Fruit fly (Drosophila melanogaster): ENCODE data around the gene CG13926.
A peak's percentile ranks its signal among the peaks of the same experiment; 100 is the strongest.

CG13926 gene

DNA sequence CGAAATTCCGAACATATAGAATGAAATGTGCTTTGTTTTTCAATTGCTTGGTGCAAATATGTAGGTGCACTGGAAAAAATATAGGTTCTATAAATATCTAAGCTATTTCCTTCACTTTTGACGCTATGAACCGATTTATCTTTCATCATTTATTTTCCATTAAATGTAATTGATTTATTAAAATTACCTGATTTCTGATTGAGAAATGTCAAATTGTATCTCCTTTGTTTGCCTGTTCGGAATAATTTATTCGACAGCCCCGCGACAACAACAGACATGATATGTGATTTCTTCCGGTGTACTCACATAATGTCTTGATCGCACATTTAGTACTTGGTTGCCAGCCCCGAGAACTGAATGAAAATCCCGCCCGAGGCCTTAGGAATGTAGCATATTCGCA, 8.3 kb downstream of the CG13926 start (continued):
- TF ChIP-seq nerfin-2 (GFP tag; IDR thresholded peaks at IDR 0.05; ENCODE audit: partially characterized antibody) = no peak
- TF ChIP-seq Hr3 (GFP tag; optimal IDR thresholded peaks at IDR 0.05) = no peak
- no peak for TF ChIP-seq dmrt11E (tag; optimal IDR thresholded peaks at IDR 0.05)
- no peak; the same call in 1 of the 2 replicates for TF ChIP-seq E2f2 (GFP tag; IDR thresholded peaks at IDR 0.05)
- no peak for TF ChIP-seq Side (GFP tag; optimal IDR thresholded peaks at IDR 0.05)
- TF ChIP-seq CG4820 (GFP tag; optimal IDR thresholded peaks at IDR 0.05) = no peak
- no peak for TF ChIP-seq run (tag; optimal IDR thresholded peaks at IDR 0.05)
- TF ChIP-seq CG9932 (GFP tag; IDR thresholded peaks at IDR 0.05) = peak; percentile 68
- TF ChIP-seq sob (GFP tag; IDR thresholded peaks at IDR 0.05) = 0 out of 2 replicates have a peak, but pooled peaks have one; percentile 43
- no peak for TF ChIP-seq Ets97D (GFP tag; optimal IDR thresholded peaks at IDR 0.05)
- peak; percentile 44; the same call in 1 of the 2 replicates for TF ChIP-seq CG6689 (GFP tag; IDR thresholded peaks at IDR 0.05)
- peak; percentile 34 for TF ChIP-seq CG12391 (tag; optimal IDR thresholded peaks at IDR 0.05)
- no peak for TF ChIP-seq jing (GFP tag; optimal IDR thresholded peaks at IDR 0.05)
- TF ChIP-seq peb (GFP tag; IDR thresholded peaks at IDR 0.05) = no peak
- TF ChIP-seq Eip74EF (GFP tag; optimal IDR thresholded peaks at IDR 0.05) = no peak
- no peak for TF ChIP-seq CG18262 (tag; optimal IDR thresholded peaks at IDR 0.05)
- no peak for TF ChIP-seq rib (GFP tag; IDR thresholded peaks at IDR 0.05)
- no peak for TF ChIP-seq CG5953 (GFP tag; IDR thresholded peaks at IDR 0.05)
- TF ChIP-seq Dfd (GFP tag; optimal IDR thresholded peaks at IDR 0.05) = no peak
- no peak for TF ChIP-seq CG6854 (GFP tag; optimal IDR thresholded peaks at IDR 0.05)
- TF ChIP-seq en (GFP tag; optimal IDR thresholded peaks at IDR 0.05) = no peak
- TF ChIP-seq slou (GFP tag; optimal IDR thresholded peaks at IDR 0.05) = no peak
- TF ChIP-seq cg (GFP tag; optimal IDR thresholded peaks at IDR 0.05) = no peak
- peak; percentile 46 for TF ChIP-seq pho (GFP tag; optimal IDR thresholded peaks at IDR 0.05)
- TF ChIP-seq NFAT (GFP tag; IDR thresholded peaks at IDR 0.05) = peak; percentile 55; the same call in 1 of the 2 replicates
- no peak for TF ChIP-seq NC2β (GFP tag; optimal IDR thresholded peaks at IDR 0.05)
- TF ChIP-seq fd102C (GFP tag; optimal IDR thresholded peaks at IDR 0.05) = no peak
- no peak for TF ChIP-seq salm (tag; optimal IDR thresholded peaks at IDR 0.05)
- TF ChIP-seq trh (GFP tag; optimal IDR thresholded peaks at IDR 0.05) = no peak
- TF ChIP-seq B-H2 (GFP tag; optimal IDR thresholded peaks at IDR 0.05) = no peak
- TF ChIP-seq bbx (GFP tag; IDR thresholded peaks at IDR 0.05; ENCODE audit: partially characterized antibody) = no peak
- no peak for TF ChIP-seq toy (GFP tag; IDR thresholded peaks at IDR 0.05)
- no peak for TF ChIP-seq CTCF (GFP tag; optimal IDR thresholded peaks at IDR 0.05)
- no peak for TF ChIP-seq Lpt (GFP tag; optimal IDR thresholded peaks at IDR 0.05)
- peak; percentile 5 for TF ChIP-seq CG13424 (tag; optimal IDR thresholded peaks at IDR 0.05)
- peak in 1 of 2 experiments; percentile 39 for TF ChIP-seq Hr51 (GFP tag; optimal IDR thresholded peaks at IDR 0.05)
- TF ChIP-seq nmo (GFP tag; optimal IDR thresholded peaks at IDR 0.05) = peak; percentile 34
- no peak for TF ChIP-seq nom (GFP tag; optimal IDR thresholded peaks at IDR 0.05)
- no peak for TF ChIP-seq HmgZ (tag; optimal IDR thresholded peaks at IDR 0.05)
- TF ChIP-seq CG14965 (GFP tag; optimal IDR thresholded peaks at IDR 0.05; ENCODE audit: borderline replicate concordance) = no peak
- TF ChIP-seq CG12236 (GFP tag; optimal IDR thresholded peaks at IDR 0.05) = no peak
- no peak for TF ChIP-seq D19A (tag; optimal IDR thresholded peaks at IDR 0.05)
- no peak for TF ChIP-seq usp (GFP tag; optimal IDR thresholded peaks at IDR 0.05)
- TF ChIP-seq CG17359 (tag; optimal IDR thresholded peaks at IDR 0.05) = no peak
- no peak for TF ChIP-seq CG6272 (GFP tag; IDR thresholded peaks at IDR 0.05)
- no peak for TF ChIP-seq hth (optimal IDR thresholded peaks at IDR 0.05)
- TF ChIP-seq Hr39 (optimal IDR thresholded peaks at IDR 0.05) = no peak
- no peak for TF ChIP-seq CG1233 (GFP tag; optimal IDR thresholded peaks at IDR 0.05)
- TF ChIP-seq Ada2b (GFP tag; IDR thresholded peaks at IDR 0.05) = no peak; the same call in 1 of the 2 replicates
- TF ChIP-seq BtbVII (GFP tag; optimal IDR thresholded peaks at IDR 0.05) = peak; percentile 52
- no peak for TF ChIP-seq lov (optimal IDR thresholded peaks at IDR 0.05)
- no peak for TF ChIP-seq lov (GFP tag; IDR thresholded peaks at IDR 0.05)
- TF ChIP-seq Tbp (GFP tag; optimal IDR thresholded peaks at IDR 0.05) = no peak
